Fruit fly (Drosophila melanogaster) whole organism, embryonic: Measurements from ENCODE around the gene CG43093.
A peak's percentile ranks its signal among the peaks of the same experiment; 100 is the strongest.

Experiments used
- Blimp-1 ChIP-seq: fragments of 200-800 bp; sonication (Bioruptor generic); optimal IDR thresholded peaks from 3 replicates; lab custom pipeline; 2018; ENCODE audit warnings: missing biosample characterization, missing genetic modification characterization, mild to moderate bottlenecking, moderate library complexity, missing genetic modification reagents
- CG11504 ChIP-seq: fragments of 200-800 bp; sonication (Bioruptor generic); optimal IDR thresholded peaks from 3 replicates; lab custom pipeline; 2019; ENCODE audit warnings: missing biosample characterization, mild to moderate bottlenecking, missing genetic modification characterization, moderate library complexity
- CG12659 ChIP-seq: fragments of 200-800 bp; sonication (Bioruptor generic); optimal IDR thresholded peaks from 3 replicates; lab custom pipeline; 2017; ENCODE audit warnings: mild to moderate bottlenecking, missing biosample characterization, missing genetic modification reagents, missing genetic modification characterization
- CG12769 ChIP-seq: fragments of 200-800 bp; sonication (Bioruptor generic); optimal IDR thresholded peaks from 2 replicates; lab custom pipeline; 2019; ENCODE audit warnings: missing biosample characterization, mild to moderate bottlenecking, missing genetic modification characterization, moderate library complexity
- CG13424 ChIP-seq: fragments of 200-800 bp; sonication (Bioruptor generic); optimal IDR thresholded peaks from 2 replicates; lab custom pipeline; 2019; ENCODE audit warnings: missing biosample characterization, mild to moderate bottlenecking, missing genetic modification characterization, moderate library complexity
- CG14710 ChIP-seq: fragments of 200-800 bp; sonication (Bioruptor generic); optimal IDR thresholded peaks from 3 replicates; lab custom pipeline; 2019; ENCODE audit warnings: missing biosample characterization, mild to moderate bottlenecking, missing genetic modification characterization, moderate library complexity
- CG17359 ChIP-seq: fragments of 200-800 bp; sonication (Bioruptor generic); optimal IDR thresholded peaks from 3 replicates; lab custom pipeline; 2018; ENCODE audit warnings: missing biosample characterization, mild to moderate bottlenecking, missing genetic modification characterization, moderate library complexity
- CG17802 ChIP-seq: fragments of 200-800 bp; sonication (Bioruptor generic); optimal IDR thresholded peaks from 2 replicates; lab custom pipeline; 2018; ENCODE audit warnings: missing biosample characterization, mild to moderate bottlenecking, missing genetic modification characterization, moderate library complexity
- CG2712 ChIP-seq: fragments of 200-800 bp; optimal IDR thresholded peaks from 3 replicates; lab custom pipeline; 2019; ENCODE audit warnings: missing biosample characterization, mild to moderate bottlenecking, missing genetic modification characterization, moderate library complexity
- CG31365 ChIP-seq: fragments of 200-800 bp; sonication (Bioruptor generic); optimal IDR thresholded peaks from 2 replicates; lab custom pipeline; 2018; ENCODE audit warnings: missing biosample characterization, mild to moderate bottlenecking, missing genetic modification characterization
- CG4424 ChIP-seq: fragments of 200-800 bp; sonication (Bioruptor generic); optimal IDR thresholded peaks from 3 replicates; lab custom pipeline; 2016; ENCODE audit warnings: missing biosample characterization, missing genetic modification characterization
- CG5180 ChIP-seq: fragments of 200-800 bp; sonication (Bioruptor generic); optimal IDR thresholded peaks from 3 replicates; lab custom pipeline; 2017; ENCODE audit warnings: missing biosample characterization, missing genetic modification characterization, mild to moderate bottlenecking, moderate library complexity, missing genetic modification reagents
- CG6175 ChIP-seq: fragments of 200-800 bp; sonication (Bioruptor generic); IDR thresholded peaks from 3 replicates; pipeline ENCODE4 v1.3.6; 2022; ENCODE audit warnings: missing biosample characterization, missing genetic modification characterization
- CG6813 ChIP-seq: fragments of 200-800 bp; sonication (Bioruptor generic); optimal IDR thresholded peaks from 2 replicates; lab custom pipeline; 2017; ENCODE audit warnings: missing biosample characterization, missing genetic modification characterization, mild to moderate bottlenecking, moderate library complexity, missing genetic modification reagents
- CG7372 ChIP-seq: fragments of 200-800 bp; sonication (Bioruptor generic); IDR thresholded peaks from 2 replicates; pipeline ENCODE4 v1.3.6; 2022; ENCODE audit warnings: missing biosample characterization, missing genetic modification characterization
- CHES-1-like ChIP-seq: fragments of 200-800 bp; sonication (Bioruptor generic); optimal IDR thresholded peaks from 2 replicates; lab custom pipeline; 2016; ENCODE audit warnings: missing biosample characterization, missing genetic modification characterization
- Dfd ChIP-seq, 2 experiments: fragments of >200 bp; optimal IDR thresholded peaks; 2 replicates each; lab custom pipeline; 2017; ENCODE audit warnings: missing biosample characterization in 2 of 2, missing genetic modification characterization in 2 of 2
- H2.0 ChIP-seq: fragments of 200-800 bp; sonication (Bioruptor generic); IDR thresholded peaks from 2 replicates; pipeline ENCODE4 v1.3.6; 2022; ENCODE audit warnings: missing biosample characterization, missing genetic modification characterization
- HLH3B ChIP-seq: fragments of 200-800 bp; sonication (Bioruptor generic); IDR thresholded peaks from 2 replicates; pipeline ENCODE4 v1.3.6; 2022; ENCODE audit warnings: missing biosample characterization, missing genetic modification characterization
- HLHmδ ChIP-seq: fragments of 200-800 bp; sonication (Bioruptor generic); optimal IDR thresholded peaks from 2 replicates; lab custom pipeline; 2018; ENCODE audit warnings: missing biosample characterization, mild to moderate bottlenecking, missing genetic modification characterization, moderate library complexity
- Hr39 ChIP-seq: fragments of >200 bp; optimal IDR thresholded peaks from 2 replicates; lab custom pipeline; 2017
- Hr78 ChIP-seq, 2 experiments: fragments of 200-800 bp in 1 of 2; fragments of >200 bp in 1 of 2; sonication (Bioruptor generic) in 1 of 2; optimal IDR thresholded peaks; 2 replicates each; lab custom pipeline; 2017 to 2019; ENCODE audit warnings: missing biosample characterization in 2 of 2, missing genetic modification characterization in 2 of 2, mild to moderate bottlenecking in 1 of 2, moderate library complexity in 1 of 2
- Kr ChIP-seq: fragments of 200-800 bp; sonication (Bioruptor generic); optimal IDR thresholded peaks from 2 replicates; lab custom pipeline; 2017; ENCODE audit warnings: missing biosample characterization, mild to moderate bottlenecking, missing genetic modification characterization
- Neu2 ChIP-seq: fragments of 200-800 bp; sonication (Bioruptor generic); optimal IDR thresholded peaks from 3 replicates; lab custom pipeline; 2016; ENCODE audit warnings: missing biosample characterization, missing genetic modification characterization, borderline replicate concordance
- Side ChIP-seq: fragments of 200-800 bp; sonication (Bioruptor generic); optimal IDR thresholded peaks from 2 replicates; lab custom pipeline; 2016; ENCODE audit warnings: missing biosample characterization, missing genetic modification characterization
- Stat92E ChIP-seq, 3 experiments: fragments of >200 bp in 2 of 3; fragments of 200-800 bp in 1 of 3; sonication (Bioruptor generic) in 1 of 3; optimal IDR thresholded peaks; 2 replicates each; lab custom pipeline; 2017 to 2019; ENCODE audit warnings: missing biosample characterization in 3 of 3, missing genetic modification characterization in 3 of 3, mild to moderate bottlenecking in 1 of 3, moderate library complexity in 1 of 3
- cwo ChIP-seq: fragments of 200-800 bp; sonication (Bioruptor generic); optimal IDR thresholded peaks from 3 replicates; lab custom pipeline; 2017; ENCODE audit warnings: missing biosample characterization, missing genetic modification characterization, mild to moderate bottlenecking, moderate library complexity, missing genetic modification reagents
- da ChIP-seq: fragments of 200-800 bp; sonication (Bioruptor generic); optimal IDR thresholded peaks from 2 replicates; lab custom pipeline; 2016; ENCODE audit warnings: missing biosample characterization, missing genetic modification characterization
- eyg ChIP-seq: fragments of 200-800 bp; sonication (Bioruptor generic); optimal IDR thresholded peaks from 3 replicates; lab custom pipeline; 2016; ENCODE audit warnings: missing biosample characterization, missing genetic modification characterization
- fd96Cb ChIP-seq: fragments of 200-800 bp; sonication (Bioruptor generic); optimal IDR thresholded peaks from 2 replicates; lab custom pipeline; 2018; ENCODE audit warnings: missing biosample characterization, mild to moderate bottlenecking, missing genetic modification characterization, moderate library complexity
- grau ChIP-seq: fragments of 200-800 bp; optimal IDR thresholded peaks from 3 replicates; lab custom pipeline; 2019; ENCODE audit warnings: missing biosample characterization, mild to moderate bottlenecking, missing genetic modification characterization, moderate library complexity
- gt ChIP-seq: fragments of 200-800 bp; sonication (Bioruptor generic); IDR thresholded peaks from 2 replicates; pipeline ENCODE4 v1.3.6; 2022; ENCODE audit warnings: missing biosample characterization, missing genetic modification characterization
- jing ChIP-seq: fragments of 200-800 bp; sonication (Bioruptor generic); optimal IDR thresholded peaks from 2 replicates; lab custom pipeline; 2018; ENCODE audit warnings: missing biosample characterization, mild to moderate bottlenecking, missing genetic modification characterization
- lola ChIP-seq, 3 experiments: fragments of >200 bp in 2 of 3; fragments of 200-800 bp in 1 of 3; sonication (Bioruptor generic) in 1 of 3; optimal IDR thresholded peaks; 2 replicates each; lab custom pipeline; 2017 to 2019; ENCODE audit warnings: missing biosample characterization in 3 of 3, missing genetic modification characterization in 3 of 3, mild to moderate bottlenecking in 1 of 3, moderate library complexity in 1 of 3
- p53 ChIP-seq: fragments of 200-800 bp; sonication (Bioruptor generic); optimal IDR thresholded peaks from 2 replicates; lab custom pipeline; 2016; ENCODE audit warnings: missing biosample characterization, missing genetic modification characterization
- prd ChIP-seq, 3 experiments: fragments of >200 bp in 2 of 3; fragments of 200-800 bp in 1 of 3; sonication (Bioruptor generic) in 1 of 3; optimal IDR thresholded peaks in 2 of 3; IDR thresholded peaks in 1 of 3; 2 replicates in 2 of 3; 3 replicates in 1 of 3; pipeline versions ENCODE4 v1.3.6 to Lab custom; 2017 to 2022; ENCODE audit warnings: missing biosample characterization in 1 of 3, missing genetic modification characterization in 1 of 3
- rib ChIP-seq: fragments of 200-800 bp; sonication (Bioruptor generic); IDR thresholded peaks from 2 replicates; pipeline ENCODE4 v1.3.6; 2022; ENCODE audit warnings: missing biosample characterization, missing genetic modification characterization
- ssp ChIP-seq: fragments of 200-800 bp; sonication (Bioruptor generic); IDR thresholded peaks from 2 replicates; pipeline ENCODE4 v1.3.6; 2022; ENCODE audit warnings: missing biosample characterization, missing genetic modification characterization
- toy ChIP-seq: fragments of 200-800 bp; sonication (Bioruptor generic); IDR thresholded peaks from 2 replicates; pipeline ENCODE4 v1.3.6; 2022; ENCODE audit warnings: missing biosample characterization, missing genetic modification characterization
- trem ChIP-seq: fragments of 200-800 bp; optimal IDR thresholded peaks from 3 replicates; lab custom pipeline; 2019; ENCODE audit warnings: missing biosample characterization, mild to moderate bottlenecking, missing genetic modification characterization, moderate library complexity
- twi ChIP-seq: fragments of 200-800 bp; optimal IDR thresholded peaks from 2 replicates; lab custom pipeline; 2019; ENCODE audit warnings: missing biosample characterization, mild to moderate bottlenecking, missing genetic modification characterization, moderate library complexity
- vnd ChIP-seq: fragments of 200-800 bp; sonication (Bioruptor generic); IDR thresholded peaks from 3 replicates; pipeline ENCODE4 v1.3.6; 2022; ENCODE audit warnings: missing biosample characterization, missing genetic modification characterization; ENCODE audit not compliant: partially characterized antibody
- z ChIP-seq: fragments of 200-800 bp; sonication (Bioruptor generic); IDR thresholded peaks from 3 replicates; pipeline ENCODE4 v1.3.6; 2022; ENCODE audit warnings: missing biosample characterization, missing genetic modification characterization

Gene CG43093

DNA sequence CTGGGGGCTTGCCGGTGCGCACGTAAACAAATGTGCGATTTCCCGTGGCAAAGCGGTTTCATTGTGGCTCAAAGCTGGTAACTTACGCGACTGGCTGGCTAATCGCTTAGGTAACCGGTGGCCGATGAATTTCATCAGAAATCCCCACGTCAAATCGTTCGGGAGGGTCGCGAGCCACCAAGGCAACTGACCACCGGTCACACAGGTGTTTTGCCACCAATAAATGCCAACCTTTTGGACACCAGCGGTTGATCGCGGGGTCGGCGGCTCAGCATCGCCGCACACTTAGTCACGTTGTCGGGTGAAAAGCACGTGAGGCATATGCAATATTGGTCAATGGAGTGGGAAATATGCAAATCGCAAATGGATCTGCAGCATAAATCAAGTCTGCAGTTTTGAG lies 6.3 kb upstream of the CG43093 start (continued):
- no peak for TF ChIP-seq fd96Cb (tag; lab: Kevin White, UChicago)
- no peak for TF ChIP-seq p53 (GFP tag; lab: Kevin White, UChicago)
- no peak for TF ChIP-seq CG11504
- TF ChIP-seq cwo (GFP tag; lab: Kevin White, UChicago), result peak; percentile 82
- no peak for TF ChIP-seq Dfd (GFP tag; optimal IDR thresholded peaks at IDR 0.05; lab: Kevin White, UChicago)
- TF ChIP-seq eyg (GFP tag; lab: Kevin White, UChicago), result no peak
- no peak for TF ChIP-seq H2.0
- no peak for TF ChIP-seq CHES-1-like (GFP tag; lab: Kevin White, UChicago)

DNA sequence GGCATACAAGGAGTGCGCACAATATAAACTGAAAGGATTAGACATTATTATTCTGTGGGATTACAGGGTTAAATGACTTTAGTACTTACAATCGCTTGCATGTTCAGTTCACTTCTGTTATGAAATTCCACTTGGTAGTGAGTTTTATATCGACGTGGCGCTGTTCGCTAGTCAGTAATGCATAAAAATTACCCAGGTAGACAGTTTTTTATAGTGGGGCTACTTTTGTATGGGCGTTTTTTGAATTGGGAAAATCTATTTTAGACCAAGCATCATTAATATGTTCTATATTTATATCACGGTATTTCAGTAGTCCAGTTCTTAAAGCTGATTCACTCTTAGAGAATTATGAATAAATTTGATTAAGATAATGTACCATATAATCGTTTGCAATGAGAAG lies 1.6 kb upstream of the CG43093 start, which contains the start of gene CG43095:
CG43095 (minus strand) TSS at position 101 of the 400 bp plus-strand sequence.
- TF ChIP-seq Hr78 (GFP tag; optimal IDR thresholded peaks at IDR 0.05; lab: Kevin White, UChicago), result no peak
- no peak for TF ChIP-seq trem
- TF ChIP-seq Kr (GFP tag; lab: Kevin White, UChicago), result no peak
- TF ChIP-seq HLH3B (GFP tag; lab: Robert Waterston, UW), result no peak
- no peak for TF ChIP-seq Neu2 (GFP tag; lab: Kevin White, UChicago)
- TF ChIP-seq Blimp-1 (GFP tag; lab: Kevin White, UChicago), result no peak
- TF ChIP-seq vnd, result no peak
- TF ChIP-seq CG12769 (tag; lab: Kevin White, UChicago), result no peak
- TF ChIP-seq Side, result no peak
- TF ChIP-seq toy (GFP tag; lab: Robert Waterston, UW), result no peak
- no peak for TF ChIP-seq CG14710 (tag; lab: Kevin White, UChicago)
- TF ChIP-seq HLHmδ (GFP tag; lab: Kevin White, UChicago), result no peak
- no peak for TF ChIP-seq CG12659 (GFP tag; lab: Kevin White, UChicago)
- TF ChIP-seq lola (GFP tag; optimal IDR thresholded peaks at IDR 0.05; lab: Kevin White, UChicago), result no peak
- no peak for TF ChIP-seq CG17802 (tag; lab: Kevin White, UChicago)
- TF ChIP-seq CG17359 (tag; lab: Kevin White, UChicago), result no peak

DNA sequence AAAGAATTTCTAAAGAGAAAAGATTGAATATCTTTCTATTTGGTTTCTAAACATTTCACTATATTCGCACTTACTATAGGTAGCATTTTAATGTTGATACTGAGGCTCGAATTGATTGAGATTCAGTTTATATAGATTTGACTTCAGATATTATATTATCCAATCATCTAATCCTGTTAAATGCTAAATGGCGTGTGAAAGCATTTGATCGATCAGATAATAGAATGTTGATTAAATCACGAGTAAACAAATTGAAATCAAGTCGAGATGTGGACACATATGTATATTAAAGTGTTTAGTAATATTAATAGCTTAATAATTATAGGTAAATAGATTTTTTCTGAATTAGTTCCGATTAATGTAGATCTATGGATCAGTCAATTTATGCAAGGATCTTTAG lies 780 bp upstream of the CG43093 start, which contains the start of gene CG43094:
CG43094 (minus strand) TSS at position 101 of the 400 bp plus-strand sequence.
- no peak for TF ChIP-seq Hr39
- no peak for TF ChIP-seq CG13424 (tag; lab: Kevin White, UChicago)
- no peak for TF ChIP-seq jing (GFP tag; lab: Kevin White, UChicago)
- TF ChIP-seq da (GFP tag; lab: Kevin White, UChicago), result no peak
- no peak for TF ChIP-seq z (GFP tag; lab: Robert Waterston, UW)
- TF ChIP-seq ssp (GFP tag; lab: Robert Waterston, UW), result no peak
- TF ChIP-seq CG31365 (tag; lab: Kevin White, UChicago), result no peak
- TF ChIP-seq CG2712, result no peak
- TF ChIP-seq CHES-1-like (GFP tag; lab: Kevin White, UChicago), result no peak
- no peak for TF ChIP-seq rib (GFP tag; lab: Robert Waterston, UW)
- no peak for TF ChIP-seq CG4424 (GFP tag; lab: Kevin White, UChicago)
- TF ChIP-seq CG6175, result no peak

DNA sequence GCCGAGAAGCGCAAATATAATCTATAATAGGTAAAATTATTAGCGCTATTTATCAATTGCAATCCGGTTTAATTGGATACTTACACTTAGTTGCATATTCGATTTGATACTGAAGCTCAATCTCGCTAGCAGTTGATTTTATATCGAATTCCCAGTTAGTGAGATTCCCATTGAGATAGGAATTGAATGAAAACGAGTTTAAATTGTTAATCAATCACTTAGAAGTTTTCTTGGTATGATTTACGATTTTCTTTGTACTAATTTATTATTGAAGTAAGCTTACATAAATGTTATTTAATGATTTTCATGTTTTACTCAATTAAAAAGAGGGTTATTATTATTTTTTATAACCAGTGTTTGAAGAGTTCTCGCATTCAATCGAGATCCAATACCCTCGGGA lies 540 bp downstream of the CG43093 start, which contains the start of gene CG43092:
CG43092 (minus strand) TSS at position 101 of the 400 bp plus-strand sequence.
- no peak for TF ChIP-seq grau (tag; lab: Kevin White, UChicago)
- TF ChIP-seq CG6813 (GFP tag; lab: Kevin White, UChicago), result no peak
- TF ChIP-seq CG7372, result no peak
- TF ChIP-seq CG5180 (GFP tag; lab: Kevin White, UChicago), result no peak
- TF ChIP-seq twi, result no peak
- no peak for TF ChIP-seq Stat92E (GFP tag; optimal IDR thresholded peaks at IDR 0.05; lab: Kevin White, UChicago)
- TF ChIP-seq gt, result no peak
- TF ChIP-seq prd (optimal IDR thresholded peaks at IDR 0.05; lab: Kevin White, UChicago), result no peak
- no peak for TF ChIP-seq prd (GFP tag; IDR thresholded peaks at IDR 0.05; lab: Robert Waterston, UW)
- TF ChIP-seq, all 482 proteins: peak for 0
